Fruit fly (Drosophila melanogaster): ENCODE data around the gene TpnC73F.
A peak's percentile ranks its signal among the peaks of the same experiment; 100 is the strongest.

TpnC73F gene

DNA sequence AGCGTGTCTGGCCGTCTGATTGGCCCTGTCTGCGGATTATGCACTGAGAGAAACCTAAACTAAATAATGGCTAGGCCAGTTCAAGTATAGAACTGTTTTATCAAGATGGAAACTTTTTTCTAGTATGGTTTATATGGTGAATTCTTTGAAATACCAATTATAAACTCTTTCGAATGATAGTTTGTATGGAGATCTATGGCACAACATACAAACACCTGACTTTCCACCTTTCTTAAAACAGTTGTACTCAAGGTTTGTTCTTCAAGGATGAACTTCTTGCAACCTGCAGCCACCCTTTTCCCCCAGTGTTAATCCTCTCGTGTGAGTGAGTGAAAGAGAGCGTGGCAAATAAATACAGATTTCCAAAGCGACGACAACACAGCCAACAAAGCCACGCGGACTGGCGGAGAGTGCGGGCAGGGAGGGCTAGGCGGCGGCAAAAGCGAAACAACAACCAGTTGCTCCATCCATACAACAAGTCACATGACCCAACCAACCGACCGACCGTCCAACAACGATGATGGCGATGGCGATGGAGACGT is 41.6 kb upstream of the TpnC73F start (continued):
- TF ChIP-seq CG7368 (GFP tag; optimal IDR thresholded peaks at IDR 0.05) (peak; percentile 90), Sox15 (GFP tag; optimal IDR thresholded peaks at IDR 0.05) (peak; percentile 92), Ets21C (GFP tag; optimal IDR thresholded peaks at IDR 0.05) (peak; percentile 80), Hr4 (GFP tag; optimal IDR thresholded peaks at IDR 0.05) (peak; percentile 95), salr (GFP tag; optimal IDR thresholded peaks at IDR 0.05) (peak; percentile 88 to 90), achi (GFP tag; optimal IDR thresholded peaks at IDR 0.05) (peak; percentile 89), Lpt (GFP tag; optimal IDR thresholded peaks at IDR 0.05) (peak; percentile 82), CG10669 (GFP tag; optimal IDR thresholded peaks at IDR 0.05) (peak; percentile 97), CG10631 (GFP tag; optimal IDR thresholded peaks at IDR 0.05) (peak; percentile 91), CG6808 (GFP tag; optimal IDR thresholded peaks at IDR 0.05) (peak; percentile 94), dsx (GFP tag; optimal IDR thresholded peaks at IDR 0.05; ENCODE audit: poor library complexity, severe bottlenecking) (peak; percentile 92), fkh (GFP tag; optimal IDR thresholded peaks at IDR 0.05) (no peak), Sox102F (GFP tag; optimal IDR thresholded peaks at IDR 0.05) (peak; percentile 79), fd85E (GFP tag; optimal IDR thresholded peaks at IDR 0.05) (peak; percentile 71), Met (GFP tag; optimal IDR thresholded peaks at IDR 0.05) (peak; percentile 80)

DNA sequence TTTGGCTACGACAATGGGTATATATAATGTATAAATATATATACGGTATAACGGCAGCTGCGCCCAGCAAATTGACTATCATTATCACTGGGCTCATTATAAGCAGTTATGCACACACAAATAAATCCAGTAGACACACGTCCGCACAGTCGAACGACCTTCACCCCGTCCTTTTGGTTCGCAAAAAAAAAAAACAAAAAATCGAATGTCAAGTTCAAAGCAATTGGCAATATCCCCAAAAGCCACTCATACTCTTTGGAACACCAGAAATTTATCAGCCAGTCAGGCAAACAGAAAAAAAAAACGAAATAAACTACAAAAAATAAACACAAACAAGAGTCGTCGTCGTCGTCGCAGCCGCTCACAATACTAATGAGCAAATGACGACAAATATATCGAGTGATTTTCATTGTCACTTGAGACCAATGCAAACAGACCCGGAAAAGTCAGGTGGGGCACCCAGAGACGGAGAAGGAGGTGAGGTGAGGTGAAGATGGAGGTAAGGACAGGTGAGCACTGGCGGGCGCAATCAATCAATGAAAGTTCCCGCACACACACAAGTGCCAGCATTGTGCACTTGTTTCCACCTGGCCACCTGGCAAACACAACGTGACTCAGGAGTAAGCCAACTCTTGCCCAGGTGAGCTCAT is 41.0 kb upstream of the TpnC73F start:
- no peak for TF ChIP-seq ss (GFP tag; optimal IDR thresholded peaks at IDR 0.05)
- TF ChIP-seq Sox15 (GFP tag; optimal IDR thresholded peaks at IDR 0.05) = no peak
- no peak for TF ChIP-seq CG8319 (GFP tag; optimal IDR thresholded peaks at IDR 0.05)
- no peak for TF ChIP-seq CG6276 (GFP tag; optimal IDR thresholded peaks at IDR 0.05)
- peak; percentile 19 for TF ChIP-seq vri (GFP tag; optimal IDR thresholded peaks at IDR 0.05)
- TF ChIP-seq acj6 (GFP tag; optimal IDR thresholded peaks at IDR 0.05) = no peak
- peak; percentile 11 for TF ChIP-seq CG3032 (tag; optimal IDR thresholded peaks at IDR 0.05)
- TF ChIP-seq fd59A (GFP tag; optimal IDR thresholded peaks at IDR 0.05) = no peak
- peak; percentile 39; the same call in 1 of the 2 replicates for TF ChIP-seq Gug (GFP tag; IDR thresholded peaks at IDR 0.05)
- TF ChIP-seq fd85E (GFP tag; optimal IDR thresholded peaks at IDR 0.05) = no peak
- no peak for TF ChIP-seq dsx (GFP tag; optimal IDR thresholded peaks at IDR 0.05; ENCODE audit: poor library complexity, severe bottlenecking)
- no peak for TF ChIP-seq CG34406 (GFP tag; optimal IDR thresholded peaks at IDR 0.05)
- TF ChIP-seq fkh (GFP tag; optimal IDR thresholded peaks at IDR 0.05) = peak; percentile 89
- no peak for TF ChIP-seq CG6808 (GFP tag; optimal IDR thresholded peaks at IDR 0.05)

DNA sequence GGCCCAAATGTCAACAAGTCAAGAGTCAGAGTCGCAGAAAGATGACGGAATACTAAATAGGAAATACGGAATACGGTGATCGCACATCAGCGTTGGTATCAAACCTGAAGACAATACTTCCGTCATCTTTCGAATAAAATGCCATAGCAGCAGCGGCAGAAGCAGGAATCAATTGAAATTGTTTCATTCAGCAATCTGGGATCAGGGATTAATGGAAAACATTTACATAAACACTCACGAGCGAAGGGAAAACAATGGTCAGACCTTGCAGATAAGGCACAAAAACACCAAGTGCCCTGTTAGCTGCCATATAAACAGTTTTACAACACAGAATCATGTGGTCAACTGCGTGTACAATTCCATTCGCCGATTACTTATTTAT is 40.5 kb upstream of the TpnC73F start:
- TF ChIP-seq svp (GFP tag) (peak; percentile 97), Blimp-1 (GFP tag; optimal IDR thresholded peaks at IDR 0.05) (no peak), vri (GFP tag; optimal IDR thresholded peaks at IDR 0.05) (no peak), dac (GFP tag; optimal IDR thresholded peaks at IDR 0.05) (no peak), CG3919 (GFP tag; optimal IDR thresholded peaks at IDR 0.05) (no peak), Ets21C (GFP tag; optimal IDR thresholded peaks at IDR 0.05) (no peak), CG10631 (GFP tag; optimal IDR thresholded peaks at IDR 0.05) (no peak), acj6 (GFP tag; optimal IDR thresholded peaks at IDR 0.05) (no peak), CG34406 (GFP tag; optimal IDR thresholded peaks at IDR 0.05) (no peak), CG3032 (tag; optimal IDR thresholded peaks at IDR 0.05) (no peak), Eip78C (GFP tag) (peak; percentile 30), OdsH (GFP tag; optimal IDR thresholded peaks at IDR 0.05) (no peak), ss (GFP tag; optimal IDR thresholded peaks at IDR 0.05) (no peak)

DNA sequence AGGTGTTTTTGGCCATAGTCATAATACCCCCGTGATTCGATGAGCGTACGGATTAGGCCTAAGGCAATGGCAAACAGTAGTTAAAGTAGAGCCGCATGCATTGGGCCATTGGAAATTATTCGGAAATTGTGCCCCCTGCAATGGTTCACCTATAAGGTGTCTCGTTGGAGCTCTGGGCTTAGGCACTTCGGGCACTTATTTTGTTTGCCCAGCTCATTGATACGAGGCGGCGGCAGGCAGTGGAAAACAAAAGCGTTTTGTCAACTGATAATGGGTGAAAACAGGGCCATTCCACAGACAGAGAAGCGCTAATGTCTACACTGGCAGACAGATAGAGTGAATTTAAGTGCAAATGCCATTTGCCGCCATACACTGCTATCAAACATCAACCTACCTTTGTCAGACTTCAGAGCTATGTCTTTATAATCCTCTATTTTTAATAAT is 39.6 kb upstream of the TpnC73F start:
- TF ChIP-seq salr (GFP tag; optimal IDR thresholded peaks at IDR 0.05) = no peak
- TF ChIP-seq fd59A (GFP tag; optimal IDR thresholded peaks at IDR 0.05) = no peak
- no peak for TF ChIP-seq CG16779 (tag; optimal IDR thresholded peaks at IDR 0.05)
- TF ChIP-seq cyc (GFP tag; optimal IDR thresholded peaks at IDR 0.05) = peak; percentile 28
- peak; percentile 37 for TF ChIP-seq vri (GFP tag; optimal IDR thresholded peaks at IDR 0.05)
- TF ChIP-seq CG8632 (GFP tag; optimal IDR thresholded peaks at IDR 0.05) = no peak
- peak; percentile 51 for TF ChIP-seq svp (GFP tag)
- no peak for TF ChIP-seq CG10669 (GFP tag; optimal IDR thresholded peaks at IDR 0.05)
- no peak for TF ChIP-seq achi (GFP tag; optimal IDR thresholded peaks at IDR 0.05)
- TF ChIP-seq CG11902 (GFP tag; optimal IDR thresholded peaks at IDR 0.05) = no peak
- peak; percentile 37 for TF ChIP-seq Eip78C (GFP tag)
- TF ChIP-seq Eip75B (GFP tag; optimal IDR thresholded peaks at IDR 0.05) = no peak
- TF ChIP-seq Sox15 (GFP tag; optimal IDR thresholded peaks at IDR 0.05) = no peak
- TF ChIP-seq CG6792 (GFP tag; optimal IDR thresholded peaks at IDR 0.05) = no peak
- TF ChIP-seq Lpt (GFP tag; optimal IDR thresholded peaks at IDR 0.05) = no peak
- TF ChIP-seq CG6854 (GFP tag; optimal IDR thresholded peaks at IDR 0.05) = no peak
- no peak for TF ChIP-seq fd85E (GFP tag; optimal IDR thresholded peaks at IDR 0.05)
- no peak for TF ChIP-seq CG9139 (GFP tag; optimal IDR thresholded peaks at IDR 0.05)
- TF ChIP-seq CG1621 (tag; optimal IDR thresholded peaks at IDR 0.05) = no peak
- TF ChIP-seq CG4318 (GFP tag; optimal IDR thresholded peaks at IDR 0.05) = no peak
- TF ChIP-seq Blimp-1 (GFP tag; optimal IDR thresholded peaks at IDR 0.05) = no peak
- TF ChIP-seq dsx (GFP tag; optimal IDR thresholded peaks at IDR 0.05; ENCODE audit: poor library complexity, severe bottlenecking) = no peak
- TF ChIP-seq net (GFP tag; optimal IDR thresholded peaks at IDR 0.05) = no peak
- no peak for TF ChIP-seq CG7368 (GFP tag; optimal IDR thresholded peaks at IDR 0.05)

All from whole organism, prepupa.